Fruit fly (Drosophila melanogaster) whole organism, embryonic: Measurements from ENCODE around the gene pkaap.

Experiments
- Abd-B ChIP-seq: fragments of 200-800 bp; sonication (Bioruptor generic); optimal IDR thresholded peaks from 2 replicates; lab custom pipeline; 2018; ENCODE audit warnings: missing biosample characterization, mild to moderate bottlenecking, missing genetic modification characterization, moderate library complexity
- BEAF-32 ChIP-seq: fragments of 200-800 bp; sonication (Bioruptor generic); optimal IDR thresholded peaks from 3 replicates; lab custom pipeline; 2017; ENCODE audit warnings: missing biosample characterization, missing genetic modification characterization, mild to moderate bottlenecking, moderate library complexity, missing genetic modification reagents
- CG11093 ChIP-seq: fragments of 200-800 bp; sonication (Bioruptor generic); IDR thresholded peaks from 3 replicates; pipeline ENCODE4 v1.3.6; 2022; ENCODE audit warnings: missing biosample characterization, missing genetic modification characterization
- CG12071 ChIP-seq: fragments of 200-800 bp; sonication (Bioruptor generic); optimal IDR thresholded peaks from 3 replicates; lab custom pipeline; 2018; ENCODE audit warnings: missing biosample characterization, mild to moderate bottlenecking, missing genetic modification characterization
- CG12299 ChIP-seq: fragments of 200-800 bp; sonication (Bioruptor generic); optimal IDR thresholded peaks from 2 replicates; lab custom pipeline; 2018; ENCODE audit warnings: missing biosample characterization, mild to moderate bottlenecking, missing genetic modification characterization
- CG14441 ChIP-seq: fragments of 200-800 bp; sonication (Bioruptor generic); IDR thresholded peaks from 2 replicates; pipeline ENCODE4 v1.3.6; 2022; ENCODE audit warnings: missing biosample characterization, missing genetic modification characterization
- CG18262 ChIP-seq: fragments of 200-800 bp; optimal IDR thresholded peaks from 3 replicates; lab custom pipeline; 2019; ENCODE audit warnings: missing biosample characterization, mild to moderate bottlenecking, missing genetic modification characterization, moderate library complexity
- CG18764 ChIP-seq: fragments of 200-800 bp; sonication (Bioruptor generic); optimal IDR thresholded peaks from 3 replicates; lab custom pipeline; 2016; ENCODE audit warnings: missing biosample characterization, missing genetic modification characterization
- CG2202 ChIP-seq: fragments of 200-800 bp; sonication (Bioruptor generic); optimal IDR thresholded peaks from 2 replicates; lab custom pipeline; 2018; ENCODE audit warnings: missing biosample characterization, mild to moderate bottlenecking, missing genetic modification characterization
- CG31365 ChIP-seq: fragments of 200-800 bp; sonication (Bioruptor generic); optimal IDR thresholded peaks from 2 replicates; lab custom pipeline; 2018; ENCODE audit warnings: missing biosample characterization, mild to moderate bottlenecking, missing genetic modification characterization
- CG34224 ChIP-seq: fragments of 200-800 bp; sonication (Bioruptor generic); IDR thresholded peaks from 3 replicates; pipeline ENCODE4 v1.3.6; 2022; ENCODE audit warnings: missing biosample characterization, missing genetic modification characterization; ENCODE audit not compliant: partially characterized antibody
- CG3726 ChIP-seq: fragments of 200-800 bp; sonication (Bioruptor generic); IDR thresholded peaks from 3 replicates; pipeline ENCODE4, ENCODE4 v1.3.6; 2022; ENCODE audit warnings: missing biosample characterization, missing genetic modification characterization
- CG6654 ChIP-seq: fragments of 200-800 bp; sonication (Bioruptor generic); optimal IDR thresholded peaks from 2 replicates; lab custom pipeline; 2017; ENCODE audit warnings: missing biosample characterization, mild to moderate bottlenecking, missing genetic modification characterization
- CG6854 ChIP-seq: fragments of 200-800 bp; sonication (Bioruptor generic); optimal IDR thresholded peaks from 3 replicates; lab custom pipeline; 2017; ENCODE audit warnings: missing biosample characterization, mild to moderate bottlenecking, missing genetic modification characterization
- CG9876 ChIP-seq: fragments of 200-800 bp; sonication (Bioruptor generic); optimal IDR thresholded peaks from 2 replicates; lab custom pipeline; 2016; ENCODE audit warnings: missing biosample characterization, missing genetic modification characterization
- CG9932 ChIP-seq: fragments of 200-800 bp; sonication (Bioruptor generic); IDR thresholded peaks from 2 replicates; pipeline ENCODE4 v1.3.6; 2022; ENCODE audit warnings: missing biosample characterization, missing genetic modification characterization
- D ChIP-seq, 2 experiments: fragments of 200-800 bp in 1 of 2; fragments of >200 bp in 1 of 2; sonication (Bioruptor generic) in 1 of 2; optimal IDR thresholded peaks; 2 replicates in 1 of 2; 3 replicates in 1 of 2; lab custom pipeline; 2017; ENCODE audit warnings: mild to moderate bottlenecking in 1 of 2, missing biosample characterization in 1 of 2, missing genetic modification characterization in 1 of 2, missing genetic modification reagents in 1 of 2
- Elba2 ChIP-seq: fragments of 200-800 bp; sonication (Bioruptor generic); optimal IDR thresholded peaks from 3 replicates; lab custom pipeline; 2016; ENCODE audit warnings: missing biosample characterization, missing genetic modification characterization
- Ets97D ChIP-seq: fragments of 200-800 bp; sonication (Bioruptor generic); optimal IDR thresholded peaks from 3 replicates; lab custom pipeline; 2016; ENCODE audit warnings: missing biosample characterization, missing genetic modification characterization
- Hey ChIP-seq: fragments of 200-800 bp; sonication (Bioruptor generic); optimal IDR thresholded peaks from 3 replicates; lab custom pipeline; 2018; ENCODE audit warnings: missing biosample characterization, mild to moderate bottlenecking, missing genetic modification characterization
- Hmr ChIP-seq: fragments of 200-800 bp; sonication (Bioruptor generic); optimal IDR thresholded peaks from 3 replicates; lab custom pipeline; 2017; ENCODE audit warnings: mild to moderate bottlenecking, missing biosample characterization, missing genetic modification reagents, missing genetic modification characterization
- NFAT ChIP-seq: fragments of 200-800 bp; sonication (Bioruptor generic); IDR thresholded peaks from 2 replicates; pipeline ENCODE4 v1.3.6; 2022; ENCODE audit warnings: missing biosample characterization, missing genetic modification characterization
- NfI ChIP-seq: fragments of 200-800 bp; sonication (Bioruptor generic); optimal IDR thresholded peaks from 3 replicates; lab custom pipeline; 2018; ENCODE audit warnings: missing biosample characterization, mild to moderate bottlenecking, missing genetic modification characterization, moderate library complexity
- Optix ChIP-seq: fragments of 200-800 bp; sonication (Bioruptor generic); IDR thresholded peaks from 3 replicates; pipeline ENCODE4 v1.3.6; 2022; ENCODE audit warnings: missing biosample characterization, missing genetic modification characterization
- Sry-δ ChIP-seq: fragments of 200-800 bp; sonication (Bioruptor generic); optimal IDR thresholded peaks from 2 replicates; lab custom pipeline; 2016; ENCODE audit warnings: missing biosample characterization, missing genetic modification characterization
- ac ChIP-seq: fragments of 200-800 bp; sonication (Bioruptor generic); optimal IDR thresholded peaks from 3 replicates; lab custom pipeline; 2017; ENCODE audit warnings: missing biosample characterization, mild to moderate bottlenecking, missing genetic modification characterization
- ase ChIP-seq: fragments of 200-800 bp; sonication (Bioruptor generic); IDR thresholded peaks from 3 replicates; pipeline ENCODE4 v1.3.6; 2022; ENCODE audit warnings: missing biosample characterization, missing genetic modification characterization
- ato ChIP-seq: fragments of 200-800 bp; sonication (Bioruptor generic); IDR thresholded peaks from 2 replicates; pipeline ENCODE4 v1.3.6; 2022; ENCODE audit warnings: missing biosample characterization, missing genetic modification characterization; ENCODE audit not compliant: partially characterized antibody
- bowl ChIP-seq: fragments of 200-800 bp; sonication (Bioruptor generic); IDR thresholded peaks from 2 replicates; pipeline ENCODE4 v1.3.6; 2022; ENCODE audit warnings: missing biosample characterization, missing genetic modification characterization
- bsh ChIP-seq, 2 experiments: fragments of 200-800 bp; sonication (Bioruptor generic); optimal IDR thresholded peaks; 2 replicates each; lab custom pipeline; 2017 to 2018; ENCODE audit warnings: mild to moderate bottlenecking in 2 of 2, missing biosample characterization in 2 of 2, missing genetic modification characterization in 2 of 2, moderate library complexity in 1 of 2
- cas ChIP-seq: fragments of 200-800 bp; sonication (Bioruptor generic); IDR thresholded peaks from 2 replicates; pipeline ENCODE4 v1.3.6; 2022; ENCODE audit warnings: missing biosample characterization, missing genetic modification characterization
- danr ChIP-seq: fragments of 200-800 bp; sonication (Bioruptor generic); IDR thresholded peaks from 2 replicates; pipeline ENCODE4 v1.3.6; 2022; ENCODE audit warnings: missing biosample characterization, missing genetic modification characterization
- fu2 ChIP-seq: fragments of 200-800 bp; sonication (Bioruptor generic); optimal IDR thresholded peaks from 2 replicates; lab custom pipeline; 2016; ENCODE audit warnings: missing biosample characterization, missing genetic modification characterization
- gfzf ChIP-seq: fragments of 200-800 bp; sonication (Bioruptor generic); optimal IDR thresholded peaks from 2 replicates; lab custom pipeline; 2016; ENCODE audit warnings: missing biosample characterization, mild to moderate bottlenecking, missing genetic modification characterization, moderate library complexity
- inv ChIP-seq: fragments of 200-800 bp; sonication (Bioruptor generic); IDR thresholded peaks from 2 replicates; pipeline ENCODE4 v1.3.6; 2022; ENCODE audit warnings: missing biosample characterization, missing genetic modification characterization; ENCODE audit not compliant: partially characterized antibody
- jigr1 ChIP-seq: fragments of 200-800 bp; sonication (Bioruptor generic); IDR thresholded peaks from 3 replicates; pipeline ENCODE4 v1.3.6; 2022; ENCODE audit warnings: missing biosample characterization, missing genetic modification characterization
- knrl ChIP-seq: fragments of 200-800 bp; sonication (Bioruptor generic); IDR thresholded peaks from 3 replicates; pipeline ENCODE4 v1.3.6; 2022; ENCODE audit warnings: missing biosample characterization, missing genetic modification characterization; ENCODE audit not compliant: partially characterized antibody
- lilli ChIP-seq: fragments of 200-800 bp; sonication (Bioruptor generic); optimal IDR thresholded peaks from 3 replicates; lab custom pipeline; 2016; ENCODE audit warnings: missing biosample characterization, missing genetic modification characterization
- luna ChIP-seq: fragments of 200-800 bp; sonication (Bioruptor generic); optimal IDR thresholded peaks from 2 replicates; lab custom pipeline; 2016; ENCODE audit warnings: missing biosample characterization, missing genetic modification characterization
- mirr ChIP-seq: fragments of 200-800 bp; sonication (Bioruptor generic); optimal IDR thresholded peaks from 3 replicates; lab custom pipeline; 2018; ENCODE audit warnings: missing biosample characterization, mild to moderate bottlenecking, missing genetic modification characterization
- otp ChIP-seq: fragments of 200-800 bp; sonication (Bioruptor generic); IDR thresholded peaks from 3 replicates; pipeline ENCODE4, ENCODE4 v1.3.6; 2022; ENCODE audit warnings: missing biosample characterization, missing genetic modification characterization
- prd ChIP-seq, 3 experiments: fragments of >200 bp in 2 of 3; fragments of 200-800 bp in 1 of 3; sonication (Bioruptor generic) in 1 of 3; optimal IDR thresholded peaks in 2 of 3; IDR thresholded peaks in 1 of 3; 2 replicates in 2 of 3; 3 replicates in 1 of 3; pipeline versions ENCODE4 v1.3.6 to Lab custom; 2017 to 2022; ENCODE audit warnings: missing biosample characterization in 1 of 3, missing genetic modification characterization in 1 of 3
- pzg ChIP-seq: fragments of 200-800 bp; sonication (Bioruptor generic); optimal IDR thresholded peaks from 3 replicates; lab custom pipeline; 2018; ENCODE audit warnings: missing biosample characterization, mild to moderate bottlenecking, missing genetic modification characterization, moderate library complexity
- rib ChIP-seq: fragments of 200-800 bp; sonication (Bioruptor generic); IDR thresholded peaks from 2 replicates; pipeline ENCODE4 v1.3.6; 2022; ENCODE audit warnings: missing biosample characterization, missing genetic modification characterization
- sc ChIP-seq, 3 experiments: fragments of >200 bp in 2 of 3; fragments of 200-800 bp in 1 of 3; sonication (Bioruptor generic) in 1 of 3; optimal IDR thresholded peaks; 2 replicates in 2 of 3; 3 replicates in 1 of 3; lab custom pipeline; 2017; ENCODE audit warnings: mild to moderate bottlenecking in 1 of 3, missing biosample characterization in 1 of 3, missing genetic modification characterization in 1 of 3, missing genetic modification reagents in 1 of 3
- stwl ChIP-seq: fragments of 200-800 bp; sonication (Bioruptor generic); optimal IDR thresholded peaks from 3 replicates; lab custom pipeline; 2018; ENCODE audit warnings: missing biosample characterization, mild to moderate bottlenecking, missing genetic modification characterization, moderate library complexity
- tna ChIP-seq: fragments of 200-800 bp; sonication (Bioruptor generic); IDR thresholded peaks from 2 replicates; pipeline ENCODE4 v1.3.6; 2022; ENCODE audit warnings: missing biosample characterization, missing genetic modification characterization; ENCODE audit not compliant: partially characterized antibody
- trh ChIP-seq: fragments of 200-800 bp; sonication (Bioruptor generic); optimal IDR thresholded peaks from 2 replicates; lab custom pipeline; 2016; ENCODE audit warnings: missing biosample characterization, missing genetic modification characterization

pkaap gene

DNA sequence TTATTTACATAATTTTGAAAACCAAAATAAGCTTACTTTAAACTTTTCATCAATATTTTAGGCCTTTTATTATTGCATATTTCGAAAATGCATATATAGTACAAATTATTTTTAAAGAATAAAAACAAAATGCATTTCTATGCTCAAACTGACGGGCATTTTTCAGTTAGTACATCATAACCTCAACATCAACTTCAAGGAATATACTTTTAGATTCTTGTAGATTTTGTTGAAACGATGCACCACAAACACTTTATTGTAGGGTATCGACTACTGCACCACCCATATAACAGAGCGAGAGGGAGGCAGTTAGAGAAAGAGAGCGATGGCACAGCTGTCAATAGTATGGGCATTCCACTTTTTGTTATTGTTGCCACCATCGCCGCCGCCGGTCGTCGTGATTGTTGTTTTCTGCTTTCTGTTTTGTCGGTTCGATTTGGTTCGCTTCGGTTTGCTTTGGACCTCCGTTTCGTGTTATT is 8.3 kb upstream of the pkaap start (continued):
- TF ChIP-seq Ets97D (peak; percentile 68), inv (GFP tag; lab: Robert Waterston, UW) (no peak), mirr (GFP tag; lab: Kevin White, UChicago) (no peak), CG6654 (peak; percentile 77), stwl (tag; lab: Kevin White, UChicago) (peak; percentile 48), CG11093 (peak; percentile 79), rib (peak; percentile 45; the same call in 1 of the 2 replicates), Hey (tag; lab: Kevin White, UChicago) (no peak), CG18764 (GFP tag; lab: Kevin White, UChicago) (peak; percentile 86), BEAF-32 (GFP tag; lab: Kevin White, UChicago) (no peak), knrl (GFP tag; lab: Robert Waterston, UW) (no peak), luna (no peak), Optix (GFP tag; lab: Robert Waterston, UW) (peak; percentile 64; the same call in 1 of the 3 replicates), otp (GFP tag; lab: Robert Waterston, UW) (0 out of 3 replicates have a peak, but pooled peaks have one; percentile 49), prd (optimal IDR thresholded peaks at IDR 0.05; lab: Kevin White, UChicago) (no peak), prd (GFP tag; IDR thresholded peaks at IDR 0.05; lab: Robert Waterston, UW) (peak; percentile 80), D (optimal IDR thresholded peaks at IDR 0.05; lab: Kevin White, UChicago) (no peak), D (GFP tag; optimal IDR thresholded peaks at IDR 0.05; lab: Kevin White, UChicago) (peak; percentile 90), ato (GFP tag; lab: Robert Waterston, UW) (no peak), lilli (GFP tag; lab: Kevin White, UChicago) (peak; percentile 88), CG12299 (tag; lab: Kevin White, UChicago) (peak; percentile 75), bowl (GFP tag; lab: Robert Waterston, UW) (peak; percentile 56; the same call in 1 of the 2 replicates), CG3726 (peak; percentile 71; the same call in 2 of the 3 replicates), bsh (GFP tag; optimal IDR thresholded peaks at IDR 0.05; lab: Kevin White, UChicago) (peak; percentile 85 to 93), Hmr (GFP tag; lab: Kevin White, UChicago) (peak; percentile 85), jigr1 (GFP tag; lab: Robert Waterston, UW) (peak; percentile 75), ase (peak; percentile 71; the same call in 2 of the 3 replicates), Abd-B (GFP tag; lab: Kevin White, UChicago) (peak; percentile 92), NfI (GFP tag; lab: Kevin White, UChicago) (peak; percentile 90), CG34224 (GFP tag; lab: Robert Waterston, UW) (peak; percentile 12; the same call in 1 of the 3 replicates), CG31365 (peak; percentile 51), CG18262 (tag; lab: Kevin White, UChicago) (peak; percentile 97), CG9932 (GFP tag; lab: Robert Waterston, UW) (no peak), ac (GFP tag; lab: Kevin White, UChicago) (peak; percentile 83), NFAT (GFP tag; lab: Robert Waterston, UW) (no peak), trh (GFP tag; lab: Kevin White, UChicago) (peak; percentile 81), CG12071 (GFP tag; lab: Kevin White, UChicago) (peak; percentile 87), Elba2 (no peak), gfzf (GFP tag; lab: Kevin White, UChicago) (no peak), cas (no peak), CG2202 (tag; lab: Kevin White, UChicago) (peak; percentile 82), CG9876 (GFP tag; lab: Kevin White, UChicago) (peak; percentile 19), Sry-δ (GFP tag; lab: Kevin White, UChicago) (peak; percentile 29), tna (no peak), CG14441 (peak; percentile 72), CG6854 (GFP tag; lab: Kevin White, UChicago) (peak; percentile 52), fu2 (GFP tag; lab: Kevin White, UChicago) (peak; percentile 62), sc (optimal IDR thresholded peaks at IDR 0.05; lab: Kevin White, UChicago) (no peak), sc (GFP tag; optimal IDR thresholded peaks at IDR 0.05; lab: Kevin White, UChicago) (peak; percentile 91), pzg (GFP tag; lab: Kevin White, UChicago) (no peak), danr (GFP tag; lab: Robert Waterston, UW) (peak; percentile 78)
